Worm (Caenorhabditis elegans) whole organism, L4 larva: Measurements from ENCODE around the gene str-262.
A peak's percentile ranks its signal among the peaks of the same experiment; 100 is the strongest.

Source experiments
- F44E2.7 ChIP-seq: fragments of 200-800 bp; sonication (Bioruptor generic); IDR thresholded peaks from 2 replicates; pipeline ENCODE4 v2.1.2; 2022; ENCODE audit warnings: missing genetic modification characterization, missing compliant biosample characterization
- F49E8.2 ChIP-seq: sonication (generic microtip); optimal IDR thresholded peaks from 2 replicates; lab custom pipeline; 2016; ENCODE audit warnings: missing compliant biosample characterization, mild to moderate bottlenecking, missing genetic modification characterization, borderline replicate concordance
- T26A8.4 ChIP-seq: fragments of 200-800 bp; sonication (Bioruptor generic); IDR thresholded peaks from 2 replicates; pipeline ENCODE4 v1.3.6; 2022; ENCODE audit warnings: missing genetic modification characterization, missing compliant biosample characterization
- Y5F2A.4 ChIP-seq: fragments of 200-800 bp; sonication (Bioruptor generic); optimal IDR thresholded peaks from 2 replicates; lab custom pipeline; 2018; ENCODE audit warnings: mild to moderate bottlenecking, missing genetic modification characterization, missing compliant biosample characterization
- Y75B8A.6 ChIP-seq: fragments of 200-800 bp; sonication (Bioruptor generic); IDR thresholded peaks from 2 replicates; pipeline ENCODE4 v1.3.6; 2022; ENCODE audit warnings: missing genetic modification reagents, missing genetic modification characterization, missing compliant biosample characterization
- aha-1 ChIP-seq: fragments of 150-350 bp; peaks from one replicate; lab custom pipeline; 2014; ENCODE audit warnings: missing biosample characterization, missing genetic modification characterization
- ama-1 ChIP-seq: fragments of 150-350 bp; optimal IDR thresholded peaks from 2 replicates; lab custom pipeline; 2014; ENCODE audit warnings: inconsistent platforms, mixed read lengths
- arid-1 ChIP-seq: fragments of 200-800 bp; sonication (Bioruptor generic); conservative IDR thresholded peaks from 2 replicates; pipeline ENCODE4 v1.3.6; 2022; ENCODE audit warnings: missing genetic modification reagents, missing genetic modification characterization, missing compliant biosample characterization
- ceh-28 ChIP-seq: fragments of 150-350 bp; optimal IDR thresholded peaks from 2 replicates; lab custom pipeline; 2014; ENCODE audit warnings: missing biosample characterization, missing genetic modification reagents, missing genetic modification characterization
- ceh-62 ChIP-seq: sonication (generic microtip); optimal IDR thresholded peaks from 2 replicates; lab custom pipeline; 2017; ENCODE audit warnings: missing biosample characterization, missing genetic modification characterization
- ceh-82 ChIP-seq: sonication (generic microtip); optimal IDR thresholded peaks from 2 replicates; lab custom pipeline; 2017; ENCODE audit warnings: missing biosample characterization, missing genetic modification characterization
- ces-1 ChIP-seq: fragments of 150-350 bp; sonication (generic microtip); optimal IDR thresholded peaks from 4 replicates; lab custom pipeline; 2014; ENCODE audit warnings: missing biosample characterization, missing genetic modification reagents, missing genetic modification characterization
- ctbp-1 ChIP-seq: fragments of 200-800 bp; sonication (Bioruptor generic); IDR thresholded peaks from 2 replicates; pipeline ENCODE4 v1.3.6; 2022; ENCODE audit warnings: missing genetic modification reagents, missing genetic modification characterization, missing compliant biosample characterization
- daf-12 ChIP-seq: fragments of 150-350 bp; optimal IDR thresholded peaks from 2 replicates; lab custom pipeline; 2014; ENCODE audit warnings: missing biosample characterization, missing genetic modification reagents, missing genetic modification characterization
- daf-16 ChIP-seq, 3 experiments: sonication (generic microtip); optimal IDR thresholded peaks; 2 replicates each; lab custom pipeline; 2016 to 2017; ENCODE audit warnings: missing genetic modification characterization in 3 of 3, missing genetic modification reagents in 3 of 3, mild to moderate bottlenecking in 2 of 3, missing compliant biosample characterization in 2 of 3, missing biosample characterization in 1 of 3, moderate library complexity in 1 of 3
- daf-8 ChIP-seq: fragments of 200-800 bp; sonication (Bioruptor generic); IDR thresholded peaks from 2 replicates; pipeline ENCODE4 v1.3.6; 2022; ENCODE audit warnings: missing genetic modification characterization, missing compliant biosample characterization
- dmd-8 ChIP-seq: fragments of 200-800 bp; sonication (Bioruptor generic); IDR thresholded peaks from 2 replicates; pipeline ENCODE4 v1.3.6; 2022; ENCODE audit warnings: missing genetic modification characterization, missing compliant biosample characterization
- dmd-9 ChIP-seq: fragments of 200-800 bp; sonication (Bioruptor generic); IDR thresholded peaks from 2 replicates; pipeline ENCODE4 v1.3.6; 2022; ENCODE audit warnings: missing genetic modification reagents, missing genetic modification characterization, missing compliant biosample characterization
- dpl-1 ChIP-seq: fragments of 150-350 bp; optimal IDR thresholded peaks from 2 replicates; lab custom pipeline; 2014; ENCODE audit warnings: missing biosample characterization, missing genetic modification reagents, missing genetic modification characterization
- dve-1 ChIP-seq: sonication (generic microtip); optimal IDR thresholded peaks from 2 replicates; lab custom pipeline; 2017; ENCODE audit warnings: antibody characterized with exemption, mild to moderate bottlenecking, missing genetic modification characterization, missing compliant biosample characterization; ENCODE audit not compliant: insufficient read depth
- hlh-11 ChIP-seq: fragments of 200-800 bp; sonication (Bioruptor generic); optimal IDR thresholded peaks from 2 replicates; lab custom pipeline; 2018; ENCODE audit warnings: mild to moderate bottlenecking, missing genetic modification characterization, missing compliant biosample characterization
- hmg-1.1 ChIP-seq: fragments of 200-800 bp; sonication (Bioruptor generic); IDR thresholded peaks from 2 replicates; pipeline ENCODE4 v1.3.6; 2022; ENCODE audit warnings: missing genetic modification reagents, missing genetic modification characterization, missing compliant biosample characterization
- lim-7 ChIP-seq: fragments of 200-800 bp; sonication (Bioruptor generic); IDR thresholded peaks from 2 replicates; pipeline ENCODE4 v1.3.6; 2022; ENCODE audit warnings: missing genetic modification characterization, missing compliant biosample characterization
- lin-15B ChIP-seq: fragments of 150-350 bp; sonication (generic microtip); optimal IDR thresholded peaks from 3 replicates; lab custom pipeline; 2014; ENCODE audit warnings: missing biosample characterization, missing genetic modification characterization
- lin-29 ChIP-seq: fragments of 200-800 bp; sonication (Bioruptor generic); IDR thresholded peaks from 2 replicates; pipeline ENCODE4 v1.3.6; 2022; ENCODE audit warnings: missing genetic modification reagents, missing genetic modification characterization, missing compliant biosample characterization
- lir-3 ChIP-seq: sonication (generic microtip); optimal IDR thresholded peaks from 2 replicates; lab custom pipeline; 2016; ENCODE audit warnings: mild to moderate bottlenecking, missing genetic modification characterization, missing compliant biosample characterization
- lsy-2 ChIP-seq, 2 experiments: fragments of 150-350 bp in 1 of 2; sonication (generic microtip) in 1 of 2; optimal IDR thresholded peaks; 2 replicates each; lab custom pipeline; 2014 to 2017; ENCODE audit warnings: missing biosample characterization in 2 of 2, missing genetic modification characterization in 2 of 2
- madf-9 ChIP-seq: fragments of 200-800 bp; sonication (Bioruptor generic); conservative IDR thresholded peaks from 2 replicates; pipeline ENCODE4 v1.3.6; 2022; ENCODE audit warnings: missing genetic modification reagents, missing genetic modification characterization, missing compliant biosample characterization
- mdl-1 ChIP-seq, 2 experiments: fragments of 150-350 bp in 1 of 2; sonication (generic microtip) in 1 of 2; optimal IDR thresholded peaks; 2 replicates each; lab custom pipeline; 2014 to 2017; ENCODE audit warnings: missing biosample characterization in 2 of 2, missing genetic modification characterization in 2 of 2
- mxl-3 ChIP-seq: fragments of 200-800 bp; sonication (Bioruptor generic); optimal IDR thresholded peaks from 2 replicates; lab custom pipeline; 2018; ENCODE audit warnings: mild to moderate bottlenecking, missing genetic modification characterization, missing compliant biosample characterization
- nhr-102 ChIP-seq: sonication (generic microtip); optimal IDR thresholded peaks from 2 replicates; lab custom pipeline; 2016; ENCODE audit warnings: mild to moderate bottlenecking, missing genetic modification characterization, moderate library complexity, missing compliant biosample characterization
- nhr-25 ChIP-seq: sonication (generic microtip); optimal IDR thresholded peaks from 2 replicates; lab custom pipeline; 2017; ENCODE audit warnings: missing genetic modification characterization, mild to moderate bottlenecking, missing compliant biosample characterization, antibody characterized with exemption, moderate library complexity, borderline replicate concordance; ENCODE audit not compliant: insufficient read depth
- nhr-28 ChIP-seq: fragments of 150-350 bp; optimal IDR thresholded peaks from 2 replicates; lab custom pipeline; 2014; ENCODE audit warnings: missing biosample characterization, missing genetic modification characterization
- nhr-41 ChIP-seq: fragments of 200-800 bp; sonication (Bioruptor generic); IDR thresholded peaks from 2 replicates; pipeline ENCODE4 v1.3.6; 2022; ENCODE audit warnings: missing genetic modification reagents, missing genetic modification characterization, missing compliant biosample characterization
- nhr-42 ChIP-seq: fragments of 200-800 bp; sonication (Bioruptor generic); IDR thresholded peaks from 2 replicates; pipeline ENCODE4 v1.3.6; 2022; ENCODE audit warnings: missing genetic modification characterization, missing compliant biosample characterization
- nhr-6 ChIP-seq: fragments of 150-350 bp; optimal IDR thresholded peaks from 2 replicates; lab custom pipeline; 2014; ENCODE audit warnings: missing biosample characterization, missing genetic modification characterization
- nhr-76 ChIP-seq: fragments of 150-350 bp; optimal IDR thresholded peaks from 2 replicates; lab custom pipeline; 2014; ENCODE audit warnings: missing biosample characterization, missing genetic modification characterization
- pha-4 ChIP-seq, 2 experiments: fragments of 150-350 bp in 1 of 2; fragments of 200-800 bp in 1 of 2; sonication (Bioruptor generic) in 1 of 2; IDR thresholded peaks in 1 of 2; optimal IDR thresholded peaks in 1 of 2; 2 replicates each; pipeline versions ENCODE4 v1.3.6 to Lab custom; 2014 to 2022; ENCODE audit warnings: missing genetic modification characterization in 2 of 2, missing genetic modification reagents in 2 of 2, missing biosample characterization in 1 of 2, missing compliant biosample characterization in 1 of 2
- php-3 ChIP-seq: fragments of 200-800 bp; sonication (Bioruptor generic); IDR thresholded peaks from 2 replicates; pipeline ENCODE4 v1.3.6; 2022; ENCODE audit warnings: missing genetic modification reagents, missing genetic modification characterization, missing compliant biosample characterization
- pqm-1 ChIP-seq: sonication (generic microtip); optimal IDR thresholded peaks from 2 replicates; lab custom pipeline; 2017; ENCODE audit warnings: missing biosample characterization, missing genetic modification characterization
- saeg-2 ChIP-seq: fragments of 200-800 bp; sonication (Bioruptor generic); IDR thresholded peaks from 2 replicates; pipeline ENCODE4 v1.3.6; 2022; ENCODE audit warnings: missing genetic modification reagents, missing genetic modification characterization, missing compliant biosample characterization
- set-16 ChIP-seq: fragments of 200-800 bp; sonication (Bioruptor generic); IDR thresholded peaks from 2 replicates; pipeline ENCODE4 v1.3.6; 2022; ENCODE audit warnings: missing genetic modification reagents, missing genetic modification characterization, missing compliant biosample characterization
- snpc-1.2 ChIP-seq: fragments of 200-800 bp; sonication (Bioruptor generic); IDR thresholded peaks from 2 replicates; pipeline ENCODE4 v1.3.6; 2022; ENCODE audit warnings: missing genetic modification reagents, missing genetic modification characterization, missing compliant biosample characterization
- snpc-4 ChIP-seq: fragments of 150-350 bp; optimal IDR thresholded peaks from 2 replicates; lab custom pipeline; 2014; ENCODE audit warnings: missing biosample characterization, missing genetic modification characterization
- spr-3 ChIP-seq: fragments of 200-800 bp; sonication (Bioruptor generic); optimal IDR thresholded peaks from 2 replicates; lab custom pipeline; 2018; ENCODE audit warnings: mild to moderate bottlenecking, missing genetic modification characterization, missing compliant biosample characterization
- tag-97 ChIP-seq: fragments of 200-800 bp; sonication (Bioruptor generic); IDR thresholded peaks from 2 replicates; pipeline ENCODE4 v1.3.6; 2022; ENCODE audit warnings: missing genetic modification characterization, missing compliant biosample characterization
- tra-1 ChIP-seq: fragments of 200-800 bp; sonication (Bioruptor generic); IDR thresholded peaks from 2 replicates; pipeline ENCODE4 v1.3.6; 2022; ENCODE audit warnings: missing genetic modification reagents, missing genetic modification characterization, missing compliant biosample characterization
- unc-39 ChIP-seq: sonication (generic microtip); optimal IDR thresholded peaks from 2 replicates; lab custom pipeline; 2017; ENCODE audit warnings: missing biosample characterization, missing genetic modification characterization
- zag-1 ChIP-seq: fragments of 150-350 bp; optimal IDR thresholded peaks from 2 replicates; lab custom pipeline; 2014; ENCODE audit warnings: missing biosample characterization, missing genetic modification characterization
- zfp-2 ChIP-seq: sonication (generic microtip); optimal IDR thresholded peaks from 2 replicates; lab custom pipeline; 2016; ENCODE audit warnings: mild to moderate bottlenecking, missing genetic modification characterization, missing compliant biosample characterization
- zfp-3 ChIP-seq: fragments of 200-800 bp; sonication (Bioruptor generic); conservative IDR thresholded peaks from 2 replicates; pipeline ENCODE4 v1.3.6; 2022; ENCODE audit warnings: missing genetic modification reagents, missing genetic modification characterization, missing compliant biosample characterization

The str-262 gene

ce11 chrV:731330-731729 is 21.2 kb downstream of the str-262 start (continued):
- TF ChIP-seq tag-97 (GFP tag; lab: Robert Waterston, UW) = no peak
- TF ChIP-seq dpl-1 (GFP tag; lab: Kevin White, UChicago) = peak; percentile 2
- TF ChIP-seq nhr-6 (tag; lab: Kevin White, UChicago) = peak; percentile 78
- TF ChIP-seq zfp-3 (GFP tag; lab: Robert Waterston, UW) = peak; percentile 88
- TF ChIP-seq lir-3 (tag; lab: Kevin White, UChicago) = no peak
- TF ChIP-seq unc-39 (tag; lab: Kevin White, UChicago) = no peak
- peak; percentile 70 for TF ChIP-seq pqm-1
- TF ChIP-seq nhr-102 = peak; percentile 93
- no peak for TF ChIP-seq F49E8.2 (tag; lab: Kevin White, UChicago)
- no peak for TF ChIP-seq zag-1 (tag; lab: Kevin White, UChicago)
- TF ChIP-seq lin-15B = no peak
- peak; percentile 97 for TF ChIP-seq dve-1 (tag; lab: Kevin White, UChicago)
- TF ChIP-seq arid-1 = no peak
- peak; percentile 71 for TF ChIP-seq hmg-1.1 (GFP tag; lab: Robert Waterston, UW)
- TF ChIP-seq lim-7 (GFP tag; lab: Robert Waterston, UW) = no peak
- TF ChIP-seq hlh-11 (tag; lab: Kevin White, UChicago) = peak; percentile 99
- TF ChIP-seq Y75B8A.6 (GFP tag; lab: Robert Waterston, UW) = peak; percentile 84; the same call in 1 of the 2 replicates
- TF ChIP-seq lin-29 = no peak
- TF ChIP-seq pha-4 (GFP tag; IDR thresholded peaks at IDR 0.05; lab: Robert Waterston, UW) = peak; percentile 80
- no peak for TF ChIP-seq pha-4 (tag; optimal IDR thresholded peaks at IDR 0.05; lab: Kevin White, UChicago)
- peak; percentile 95 to 96 for TF ChIP-seq daf-16 (GFP tag; optimal IDR thresholded peaks at IDR 0.05; lab: Kevin White, UChicago)
- peak; percentile 99 for TF ChIP-seq daf-16 (tag; optimal IDR thresholded peaks at IDR 0.05; lab: Kevin White, UChicago)
- TF ChIP-seq daf-12 = no peak
- TF ChIP-seq nhr-41 (GFP tag; lab: Robert Waterston, UW) = no peak; the same call in 1 of the 2 replicates
- no peak for TF ChIP-seq nhr-25 (tag; lab: Kevin White, UChicago)
- TF ChIP-seq tra-1 = peak; percentile 94
- TF ChIP-seq php-3 (GFP tag; lab: Robert Waterston, UW) = peak; percentile 92
- no peak for TF ChIP-seq snpc-4 (tag; lab: Kevin White, UChicago)
- TF ChIP-seq ceh-62 (tag; lab: Kevin White, UChicago) = no peak
- peak; percentile 68 for TF ChIP-seq nhr-42 (GFP tag; lab: Robert Waterston, UW)
- peak; percentile 84 for TF ChIP-seq mxl-3
- TF ChIP-seq F44E2.7 (GFP tag; lab: Robert Waterston, UW) = no peak
- TF ChIP-seq ctbp-1 (GFP tag; lab: Robert Waterston, UW) = peak; percentile 65; the same call in 1 of the 2 replicates
- peak; percentile 96 for TF ChIP-seq nhr-28
- TF ChIP-seq madf-9 (GFP tag; lab: Robert Waterston, UW) = peak; percentile 34; the same call in 1 of the 2 replicates
- TF ChIP-seq spr-3 (GFP tag; lab: Kevin White, UChicago) = peak; percentile 9
- no peak for TF ChIP-seq ceh-82 (tag; lab: Kevin White, UChicago)
- no peak for TF ChIP-seq ces-1 (GFP tag; lab: Kevin White, UChicago)
- peak; percentile 71 to 78 for TF ChIP-seq lsy-2 (tag; optimal IDR thresholded peaks at IDR 0.05; lab: Kevin White, UChicago)
- no peak for TF ChIP-seq ceh-28 (tag; lab: Kevin White, UChicago)
- no peak for TF ChIP-seq ama-1
- TF ChIP-seq dmd-9 = no peak
- peak; percentile 97 for TF ChIP-seq aha-1 (tag; lab: Kevin White, UChicago)
- no peak for TF ChIP-seq snpc-1.2 (GFP tag; lab: Robert Waterston, UW)
- no peak for TF ChIP-seq Y5F2A.4 (GFP tag; lab: Kevin White, UChicago)
- no peak for TF ChIP-seq daf-8
- no peak for TF ChIP-seq nhr-76 (tag; lab: Kevin White, UChicago)
- TF ChIP-seq dmd-8 (GFP tag; lab: Robert Waterston, UW) = no peak
- TF ChIP-seq saeg-2 (GFP tag; lab: Robert Waterston, UW) = peak; percentile 79
- TF ChIP-seq mdl-1 (tag; optimal IDR thresholded peaks at IDR 0.05; lab: Kevin White, UChicago) = peak; percentile 98 to 99
- peak; percentile 91 for TF ChIP-seq set-16
- peak; percentile 89 for TF ChIP-seq T26A8.4 (GFP tag; lab: Robert Waterston, UW)
- no peak for TF ChIP-seq zfp-2 (tag; lab: Kevin White, UChicago)
